Worm (Caenorhabditis elegans): ENCODE results near the gene sftb-6.

ce11 chrII:135166-135565 lies 37.0 kb downstream of the sftb-6 start, which contains the start of gene K10B4.1:
- TF ChIP-seq cebp-2 (GFP tag; IDR thresholded peaks at IDR 0.05) (no peak), nfya-1 (tag; optimal IDR thresholded peaks at IDR 0.05; ENCODE audit: borderline replicate concordance, insufficient read depth) (no peak), nfya-2 (GFP tag; IDR thresholded peaks at IDR 0.05) (no peak), let-526 (GFP tag; IDR thresholded peaks at IDR 0.05) (no peak), lir-1 (GFP tag; conservative IDR thresholded peaks at IDR 0.05) (no peak), egl-44 (GFP tag; IDR thresholded peaks at IDR 0.05) (no peak), snpc-4 (GFP tag; optimal IDR thresholded peaks at IDR 0.05) (no peak), snpc-4 (tag; optimal IDR thresholded peaks at IDR 0.05) (no peak), snpc-3.4 (tag; optimal IDR thresholded peaks at IDR 0.05) (no peak), F39B2.1 (GFP tag; IDR thresholded peaks at IDR 0.05) (no peak), zim-3 (tag; optimal IDR thresholded peaks at IDR 0.05) (no peak), B0261.1 (tag; optimal IDR thresholded peaks at IDR 0.05) (no peak), F49E8.2 (tag; optimal IDR thresholded peaks at IDR 0.05; ENCODE audit: insufficient read depth) (no peak), pha-4 (tag; optimal IDR thresholded peaks at IDR 0.05) (no peak), hrde-1 (tag; optimal IDR thresholded peaks at IDR 0.05; ENCODE audit: borderline replicate concordance) (no peak)

Measured in whole organism, young adult.